Fruit fly (Drosophila melanogaster) whole organism, adult: ENCODE data around the gene CG4593.

Experiments used
- CG11617 ChIP-seq: fragments of 200-800 bp; sonication (Bioruptor generic); optimal IDR thresholded peaks from 2 replicates; lab custom pipeline; 2017; ENCODE audit warnings: mild to moderate bottlenecking, missing biosample characterization, missing genetic modification reagents, missing genetic modification characterization
- CG12768 ChIP-seq: fragments of 200-800 bp; sonication (Bioruptor generic); optimal IDR thresholded peaks from 2 replicates; lab custom pipeline; 2017; ENCODE audit warnings: missing biosample characterization, missing genetic modification characterization, mild to moderate bottlenecking, moderate library complexity, missing genetic modification reagents
- CG14711 ChIP-seq: fragments of 200-800 bp; sonication (Bioruptor generic); optimal IDR thresholded peaks from 2 replicates; lab custom pipeline; 2018; ENCODE audit warnings: missing biosample characterization, mild to moderate bottlenecking, missing genetic modification characterization, moderate library complexity
- CG1620 ChIP-seq: fragments of 200-800 bp; sonication (Bioruptor generic); optimal IDR thresholded peaks from 2 replicates; lab custom pipeline; 2016; ENCODE audit warnings: missing biosample characterization, missing genetic modification characterization
- CG33017 ChIP-seq: fragments of 200-800 bp; sonication (Bioruptor generic); optimal IDR thresholded peaks from 2 replicates; lab custom pipeline; 2018; ENCODE audit warnings: missing biosample characterization, mild to moderate bottlenecking, missing genetic modification characterization, moderate library complexity
- CG5204 ChIP-seq: fragments of 200-800 bp; sonication (Bioruptor generic); optimal IDR thresholded peaks from 2 replicates; lab custom pipeline; 2016; ENCODE audit warnings: missing biosample characterization, missing genetic modification characterization
- CG7045 ChIP-seq: fragments of 200-800 bp; sonication (Bioruptor generic); optimal IDR thresholded peaks from 2 replicates; lab custom pipeline; 2017; ENCODE audit warnings: missing biosample characterization, mild to moderate bottlenecking, missing genetic modification characterization
- CG7101 ChIP-seq: fragments of 200-800 bp; sonication (Bioruptor generic); optimal IDR thresholded peaks from 2 replicates; lab custom pipeline; 2018; ENCODE audit warnings: missing biosample characterization, mild to moderate bottlenecking, missing genetic modification characterization, moderate library complexity
- Clk ChIP-seq: fragments of 200-800 bp; sonication (Bioruptor generic); optimal IDR thresholded peaks from 2 replicates; lab custom pipeline; 2017; ENCODE audit warnings: missing biosample characterization, missing genetic modification characterization
- Crg-1 ChIP-seq: fragments of 200-800 bp; sonication (Bioruptor generic); optimal IDR thresholded peaks from 2 replicates; lab custom pipeline; 2016; ENCODE audit warnings: missing biosample characterization, missing genetic modification characterization
- Hr96 ChIP-seq: fragments of 200-800 bp; sonication (Bioruptor generic); optimal IDR thresholded peaks from 2 replicates; lab custom pipeline; 2016; ENCODE audit warnings: missing biosample characterization, missing genetic modification characterization
- Mnt ChIP-seq: fragments of 200-800 bp; sonication (Bioruptor generic); optimal IDR thresholded peaks from 2 replicates; lab custom pipeline; 2016; ENCODE audit warnings: missing biosample characterization, mild to moderate bottlenecking, missing genetic modification characterization
- bab1 ChIP-seq: fragments of 200-800 bp; sonication (Bioruptor generic); optimal IDR thresholded peaks from 3 replicates; lab custom pipeline; 2019; ENCODE audit warnings: missing biosample characterization, mild to moderate bottlenecking, missing genetic modification characterization, moderate library complexity
- cic ChIP-seq: fragments of 200-800 bp; sonication (Bioruptor generic); optimal IDR thresholded peaks from 2 replicates; lab custom pipeline; 2017; ENCODE audit warnings: missing biosample characterization, mild to moderate bottlenecking, missing genetic modification characterization, moderate library complexity
- cnc ChIP-seq, 2 experiments: fragments of >200 bp; optimal IDR thresholded peaks; 2 replicates each; lab custom pipeline; 2017
- kay ChIP-seq: fragments of 200-800 bp; sonication (Bioruptor generic); peaks from one replicate; lab custom pipeline; 2016; ENCODE audit warnings: missing biosample characterization, missing genetic modification characterization, borderline replicate concordance
- ovo ChIP-seq: fragments of 200-800 bp; sonication (Bioruptor generic); optimal IDR thresholded peaks from 2 replicates; lab custom pipeline; 2016; ENCODE audit warnings: missing biosample characterization, missing genetic modification characterization
- pad ChIP-seq: fragments of 200-800 bp; sonication (Bioruptor generic); optimal IDR thresholded peaks from 3 replicates; lab custom pipeline; 2017; ENCODE audit warnings: missing biosample characterization, missing genetic modification characterization, mild to moderate bottlenecking, moderate library complexity, missing genetic modification reagents
- tj ChIP-seq: fragments of 200-800 bp; sonication (Bioruptor generic); optimal IDR thresholded peaks from 3 replicates; lab custom pipeline; 2017; ENCODE audit warnings: missing biosample characterization, mild to moderate bottlenecking, missing genetic modification characterization, moderate library complexity
- toe ChIP-seq: fragments of 200-800 bp; sonication (Bioruptor generic); optimal IDR thresholded peaks from 2 replicates; lab custom pipeline; 2016; ENCODE audit warnings: missing biosample characterization, missing genetic modification characterization

Gene CG4593

DNA sequence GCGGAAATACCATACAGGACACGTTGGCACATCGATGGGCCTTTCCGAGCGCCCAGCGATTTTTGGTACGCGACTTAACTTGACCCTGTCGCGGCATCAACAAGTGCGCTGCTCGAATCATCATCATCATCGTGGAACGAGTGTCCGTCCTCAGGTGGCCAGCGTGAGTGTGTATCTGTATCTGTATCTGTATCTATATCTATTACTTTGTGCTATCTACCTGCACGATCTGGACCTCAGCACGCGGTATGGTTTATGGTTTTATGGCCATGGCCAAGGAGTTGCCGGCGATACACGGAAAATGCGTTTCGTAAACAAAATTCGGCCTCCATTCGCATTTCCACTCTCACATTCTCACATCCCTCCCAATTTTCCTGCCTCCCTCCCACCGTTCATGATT lies 23.4 kb downstream of the CG4593 start:
- TF ChIP-seq tj (GFP tag; lab: Kevin White, UChicago): no peak
- TF ChIP-seq CG5204 (GFP tag; lab: Kevin White, UChicago): no peak
- no peak for TF ChIP-seq CG7101
- TF ChIP-seq cic (GFP tag; lab: Kevin White, UChicago): no peak
- TF ChIP-seq CG1620: no peak
- TF ChIP-seq CG11617 (GFP tag; lab: Kevin White, UChicago): no peak
- no peak for TF ChIP-seq CG14711 (tag; lab: Kevin White, UChicago)
- TF ChIP-seq cnc (optimal IDR thresholded peaks at IDR 0.05; lab: Kevin White, UChicago): no peak
- TF ChIP-seq Crg-1 (GFP tag; lab: Kevin White, UChicago): no peak
- no peak for TF ChIP-seq kay
- TF ChIP-seq bab1 (GFP tag; lab: Kevin White, UChicago): no peak
- TF ChIP-seq pad (GFP tag; lab: Kevin White, UChicago): no peak
- TF ChIP-seq ovo: no peak
- TF ChIP-seq Clk (GFP tag; lab: Kevin White, UChicago): no peak
- TF ChIP-seq toe (GFP tag; lab: Kevin White, UChicago): no peak
- TF ChIP-seq CG12768 (GFP tag; lab: Kevin White, UChicago): no peak
- TF ChIP-seq Hr96 (GFP tag; lab: Kevin White, UChicago): no peak
- TF ChIP-seq CG33017 (tag; lab: Kevin White, UChicago): no peak

DNA sequence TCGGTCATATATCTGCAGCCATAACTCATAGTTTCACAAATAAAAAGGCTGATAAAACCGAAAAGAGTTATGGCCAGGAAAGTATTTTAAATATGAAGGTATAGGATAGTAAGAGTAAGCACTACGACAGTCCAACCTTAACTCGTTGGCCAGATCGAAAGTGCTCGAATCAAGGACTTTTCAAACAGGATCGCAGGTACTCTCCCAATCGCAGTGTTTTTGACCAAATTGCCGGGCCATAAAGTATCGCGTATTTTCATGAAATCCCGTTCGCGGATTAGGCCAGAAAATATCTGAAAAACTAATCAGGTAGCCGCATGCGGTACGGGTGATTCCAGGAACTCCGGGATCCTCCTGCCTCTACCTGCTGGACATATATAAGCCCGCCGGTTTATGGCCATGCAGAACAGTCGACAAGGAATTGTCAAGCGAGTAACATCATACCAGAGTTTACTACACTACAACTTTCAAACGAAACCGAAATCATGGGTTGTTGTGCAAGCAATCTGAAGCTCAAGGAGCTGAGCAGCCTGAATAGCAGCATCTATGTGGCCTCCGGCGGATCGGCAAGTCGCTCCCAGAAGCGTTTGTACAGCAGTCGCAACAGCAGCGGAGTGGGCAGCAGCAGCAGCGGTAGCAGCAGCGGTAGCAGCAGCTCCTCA lies 26.6 kb downstream of the CG4593 start, which contains the start of gene CG14427:
CG14427 (plus strand) TSS at position 399 of the 662 bp plus-strand sequence.
- TF ChIP-seq ovo (no peak), kay (no peak), CG11617 (GFP tag; lab: Kevin White, UChicago) (no peak), CG7101 (no peak), Clk (GFP tag; lab: Kevin White, UChicago) (no peak), CG14711 (tag; lab: Kevin White, UChicago) (no peak), cnc (optimal IDR thresholded peaks at IDR 0.05; lab: Kevin White, UChicago) (no peak), CG5204 (GFP tag; lab: Kevin White, UChicago) (no peak), CG12768 (GFP tag; lab: Kevin White, UChicago) (no peak), CG7045 (GFP tag; lab: Kevin White, UChicago) (no peak), Hr96 (GFP tag; lab: Kevin White, UChicago) (no peak), cic (GFP tag; lab: Kevin White, UChicago) (no peak), CG33017 (tag; lab: Kevin White, UChicago) (no peak), tj (GFP tag; lab: Kevin White, UChicago) (no peak)

DNA sequence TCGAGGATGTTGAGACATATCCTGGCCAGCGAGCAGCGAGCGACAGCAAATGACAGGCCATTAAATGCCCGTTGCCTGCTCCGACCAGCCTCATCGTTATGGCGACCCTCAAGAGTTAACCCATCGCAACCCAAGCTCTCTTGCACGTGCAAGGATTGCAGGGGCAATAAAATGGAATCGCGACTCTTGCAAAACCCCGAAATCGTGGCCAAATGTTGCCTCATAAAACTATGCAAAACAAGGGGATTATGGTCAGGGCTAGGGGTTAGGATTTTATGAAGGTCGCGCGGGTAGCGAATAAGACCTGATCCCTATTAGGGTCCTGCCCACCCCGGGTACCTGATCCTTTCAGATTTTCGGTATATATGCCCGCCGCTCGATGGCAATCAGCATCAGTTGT lies 35.4 kb downstream of the CG4593 start, which contains the start of gene nullo:
nullo (plus strand) TSS at position 390 of the 400 bp plus-strand sequence.
- TF ChIP-seq Clk (GFP tag; lab: Kevin White, UChicago): no peak
- TF ChIP-seq toe (GFP tag; lab: Kevin White, UChicago): no peak
- no peak for TF ChIP-seq bab1 (GFP tag; lab: Kevin White, UChicago)
- TF ChIP-seq Mnt: no peak
- no peak for TF ChIP-seq CG7045 (GFP tag; lab: Kevin White, UChicago)
- TF ChIP-seq ovo: no peak

DNA sequence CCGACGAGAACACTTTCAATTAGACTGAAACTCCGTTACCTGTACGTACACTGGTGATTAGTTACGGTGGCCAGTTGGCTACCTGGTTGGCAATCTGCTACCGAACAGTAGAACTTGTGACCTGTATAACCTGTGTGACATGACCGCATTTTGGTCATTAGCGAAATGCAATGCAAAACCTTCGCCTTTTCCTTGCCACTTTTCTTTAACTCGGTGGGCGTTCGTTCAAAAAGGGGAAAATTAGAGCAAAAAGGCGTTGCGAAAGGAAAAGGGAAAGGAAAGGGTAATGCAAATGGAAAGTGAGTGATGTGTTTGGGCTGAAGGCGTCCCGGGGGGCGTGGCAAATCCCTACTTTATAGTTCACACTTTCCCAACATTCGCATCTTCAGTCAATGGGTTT lies 45.3 kb downstream of the CG4593 start:
- TF ChIP-seq CG7045 (GFP tag; lab: Kevin White, UChicago) (no peak), CG7101 (no peak), pad (GFP tag; lab: Kevin White, UChicago) (no peak), CG14711 (tag; lab: Kevin White, UChicago) (no peak), tj (GFP tag; lab: Kevin White, UChicago) (no peak)

DNA sequence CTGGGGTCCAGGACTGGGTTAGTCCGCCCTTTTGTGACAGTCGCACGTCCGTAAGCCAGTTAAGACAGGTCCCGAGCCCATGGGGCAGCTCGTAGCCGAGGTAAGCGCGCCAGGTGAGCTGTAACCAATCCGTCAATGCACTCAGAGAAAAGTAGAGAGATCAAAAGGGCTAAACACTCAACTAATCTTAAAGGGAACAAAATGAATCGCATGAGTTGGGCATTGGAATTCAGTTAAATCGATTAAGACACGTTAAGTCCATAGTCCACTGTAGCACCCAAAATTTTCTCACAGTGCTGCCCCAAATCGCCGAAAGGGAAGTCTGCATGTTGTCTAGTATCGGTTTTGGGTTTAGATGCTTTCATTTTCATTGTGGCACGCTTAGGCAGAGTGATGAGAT lies 49.9 kb downstream of the CG4593 start:
- TF ChIP-seq CG12768 (GFP tag; lab: Kevin White, UChicago): no peak
- no peak for TF ChIP-seq Crg-1 (GFP tag; lab: Kevin White, UChicago)
- TF ChIP-seq CG33017 (tag; lab: Kevin White, UChicago): no peak
- TF ChIP-seq CG7045 (GFP tag; lab: Kevin White, UChicago): no peak
- TF ChIP-seq CG14711 (tag; lab: Kevin White, UChicago): no peak
- no peak for TF ChIP-seq CG1620
- no peak for TF ChIP-seq CG7101
- TF ChIP-seq CG11617 (GFP tag; lab: Kevin White, UChicago): no peak
- TF ChIP-seq CG5204 (GFP tag; lab: Kevin White, UChicago): no peak
- TF ChIP-seq cnc (optimal IDR thresholded peaks at IDR 0.05; lab: Kevin White, UChicago): no peak
- no peak for TF ChIP-seq cic (GFP tag; lab: Kevin White, UChicago)
- TF ChIP-seq tj (GFP tag; lab: Kevin White, UChicago): no peak
- no peak for TF ChIP-seq bab1 (GFP tag; lab: Kevin White, UChicago)
